Worm (Caenorhabditis elegans): ENCODE measurements around the gene T25B9.12.

T25B9.12 gene

ce11 chrIV:10784085-10784484 lies 18.9 kb downstream of the T25B9.12 start:
- TF ChIP-seq W03F9.2 (tag; optimal IDR thresholded peaks at IDR 0.05) = no peak
- no peak for TF ChIP-seq him-1 (tag; optimal IDR thresholded peaks at IDR 0.05)
- no peak for TF ChIP-seq dao-5 (tag; optimal IDR thresholded peaks at IDR 0.05)

DNA sequence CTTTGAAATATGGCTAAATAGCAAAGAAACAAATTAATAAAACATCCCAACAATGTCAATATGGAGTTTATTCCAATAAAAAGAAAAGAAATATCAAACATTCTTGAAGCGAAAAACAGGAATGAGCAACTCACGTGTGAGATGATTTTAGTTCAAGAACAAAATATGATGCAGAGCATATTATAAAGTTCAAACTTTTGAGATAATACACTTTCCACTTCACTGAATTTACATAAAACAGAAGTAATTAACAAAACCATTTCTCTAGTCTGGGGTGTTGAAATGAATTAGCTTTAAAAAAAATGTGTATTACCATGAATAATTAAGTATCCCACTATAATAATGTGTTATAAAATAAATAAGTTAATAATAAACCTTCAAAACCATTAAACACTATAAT lies 21.6 kb downstream of the T25B9.12 start, which contains the start of gene srd-7:
Gene srd-7 (minus strand): TSS at position 101 of the 400 bp plus-strand sequence.
- TF ChIP-seq W03F9.2 (tag; optimal IDR thresholded peaks at IDR 0.05) (no peak), him-1 (tag; optimal IDR thresholded peaks at IDR 0.05) (no peak), dao-5 (tag; optimal IDR thresholded peaks at IDR 0.05) (no peak)

- TF ChIP-seq dao-5 (tag; optimal IDR thresholded peaks at IDR 0.05) = no peak
- TF ChIP-seq him-1 (tag; optimal IDR thresholded peaks at IDR 0.05) = no peak
- no peak for TF ChIP-seq W03F9.2 (tag; optimal IDR thresholded peaks at IDR 0.05)
Measured at ce11 chrIV:10790353-10790752, 25.2 kb downstream of the T25B9.12 start, which contains the start of gene pept-2. Gene pept-2 (plus strand): TSS chrIV:10790653.

ce11 chrIV:10795678-10796077 lies 30.5 kb downstream of the T25B9.12 start:
- no peak for TF ChIP-seq him-1 (tag; optimal IDR thresholded peaks at IDR 0.05)
- no peak for TF ChIP-seq dao-5 (tag; optimal IDR thresholded peaks at IDR 0.05)
- TF ChIP-seq W03F9.2 (tag; optimal IDR thresholded peaks at IDR 0.05) = no peak

- no peak for TF ChIP-seq dao-5 (tag; optimal IDR thresholded peaks at IDR 0.05)
- no peak for TF ChIP-seq him-1 (tag; optimal IDR thresholded peaks at IDR 0.05)
- no peak for TF ChIP-seq W03F9.2 (tag; optimal IDR thresholded peaks at IDR 0.05)
Measured at ce11 chrIV:10796707-10797106, 31.6 kb downstream of the T25B9.12 start.

ce11 chrIV:10798604-10799003 lies 33.5 kb downstream of the T25B9.12 start:
- no peak for TF ChIP-seq him-1 (tag; optimal IDR thresholded peaks at IDR 0.05)
- TF ChIP-seq W03F9.2 (tag; optimal IDR thresholded peaks at IDR 0.05) = no peak
- no peak for TF ChIP-seq dao-5 (tag; optimal IDR thresholded peaks at IDR 0.05)

ce11 chrIV:10799354-10799753 lies 34.2 kb downstream of the T25B9.12 start, which contains the start of gene zipt-2.1:
Gene zipt-2.1 (plus strand): TSS chrIV:10799654.
- TF ChIP-seq him-1 (tag; optimal IDR thresholded peaks at IDR 0.05) (no peak), dao-5 (tag; optimal IDR thresholded peaks at IDR 0.05) (no peak), W03F9.2 (tag; optimal IDR thresholded peaks at IDR 0.05) (no peak)

- no peak for TF ChIP-seq dao-5 (tag; optimal IDR thresholded peaks at IDR 0.05)
- no peak for TF ChIP-seq him-1 (tag; optimal IDR thresholded peaks at IDR 0.05)
- no peak for TF ChIP-seq W03F9.2 (tag; optimal IDR thresholded peaks at IDR 0.05)
Measured at ce11 chrIV:10803973-10804372, 38.8 kb downstream of the T25B9.12 start.

DNA sequence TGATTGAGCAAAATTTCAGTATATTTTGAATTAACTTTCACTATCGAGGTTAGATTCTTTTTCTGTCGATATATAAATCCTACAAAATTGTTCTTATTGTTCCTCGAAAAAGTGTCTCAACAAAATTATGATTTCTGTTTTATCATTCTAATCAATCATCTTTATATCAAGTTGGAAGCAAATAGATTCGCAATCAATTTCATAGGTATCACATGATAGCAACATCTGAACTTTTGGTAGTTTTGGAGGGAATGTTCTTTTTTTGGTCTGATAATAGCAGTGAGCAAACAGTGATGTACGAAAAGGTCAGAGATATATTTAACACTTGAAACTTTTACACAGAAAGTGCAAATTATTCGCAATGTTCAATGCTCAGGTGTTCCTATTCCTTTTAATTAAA lies 45.7 kb downstream of the T25B9.12 start:
- TF ChIP-seq W03F9.2 (tag; optimal IDR thresholded peaks at IDR 0.05) (no peak), him-1 (tag; optimal IDR thresholded peaks at IDR 0.05) (no peak), dao-5 (tag; optimal IDR thresholded peaks at IDR 0.05) (no peak)

ce11 chrIV:10811388-10811787 lies 46.2 kb downstream of the T25B9.12 start:
- TF ChIP-seq W03F9.2 (tag; optimal IDR thresholded peaks at IDR 0.05) (no peak), dao-5 (tag; optimal IDR thresholded peaks at IDR 0.05) (no peak), him-1 (tag; optimal IDR thresholded peaks at IDR 0.05) (no peak)

DNA sequence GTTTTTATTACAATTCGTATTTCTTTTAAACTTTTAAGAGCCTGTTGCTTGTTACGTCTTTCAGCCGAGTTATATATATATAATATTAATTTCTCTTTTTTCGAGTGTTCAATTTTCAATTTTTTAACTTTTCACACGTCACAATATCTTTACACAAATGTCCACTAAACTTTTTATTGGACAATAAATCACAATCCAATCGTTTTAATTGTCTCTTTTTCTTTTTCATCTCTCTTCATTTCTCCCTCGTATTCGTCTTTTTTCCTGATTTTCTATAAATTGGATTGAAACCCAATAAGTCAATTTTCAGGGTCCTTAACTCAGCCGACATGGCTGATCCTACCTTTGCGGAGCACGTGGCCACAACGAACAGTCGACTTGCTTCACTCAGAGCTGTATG lies 46.9 kb downstream of the T25B9.12 start, which contains the start of gene miz-1:
Gene miz-1 (plus strand): TSS at position 301 of the 400 bp plus-strand sequence.
- no peak for TF ChIP-seq dao-5 (tag; optimal IDR thresholded peaks at IDR 0.05)
- TF ChIP-seq W03F9.2 (tag; optimal IDR thresholded peaks at IDR 0.05) = no peak
- TF ChIP-seq him-1 (tag; optimal IDR thresholded peaks at IDR 0.05) = no peak

All from whole organism, L4/young adult.